Fruit fly (Drosophila melanogaster) whole organism, prepupa: ENCODE results near the gene CG43630.

Experiments
- Blimp-1 ChIP-seq: fragments of 200-800 bp; sonication (Bioruptor generic); optimal IDR thresholded peaks from 3 replicates; lab custom pipeline; 2017; ENCODE audit warnings: missing biosample characterization, missing genetic modification characterization, mild to moderate bottlenecking, moderate library complexity, missing genetic modification reagents
- CG11294 ChIP-seq: fragments of 200-800 bp; sonication (Bioruptor generic); IDR thresholded peaks from 2 replicates; pipeline ENCODE4 v1.3.6; 2022; ENCODE audit warnings: missing biosample characterization, missing genetic modification characterization
- CG11762 ChIP-seq: fragments of 200-800 bp; sonication (Bioruptor generic); optimal IDR thresholded peaks from 3 replicates; lab custom pipeline; 2016; ENCODE audit warnings: missing biosample characterization, missing genetic modification characterization; ENCODE audit not compliant: insufficient read depth
- CG11902 ChIP-seq: fragments of 200-800 bp; sonication (Bioruptor generic); optimal IDR thresholded peaks from 3 replicates; lab custom pipeline; 2016; ENCODE audit warnings: missing biosample characterization, missing genetic modification characterization
- CG16779 ChIP-seq: fragments of 200-800 bp; sonication (Bioruptor generic); optimal IDR thresholded peaks from 3 replicates; lab custom pipeline; 2017; ENCODE audit warnings: missing biosample characterization, mild to moderate bottlenecking, missing genetic modification characterization
- CG3032 ChIP-seq: fragments of 200-800 bp; optimal IDR thresholded peaks from 2 replicates; lab custom pipeline; 2019; ENCODE audit warnings: missing biosample characterization, mild to moderate bottlenecking, missing genetic modification characterization, moderate library complexity
- CG34406 ChIP-seq: fragments of 200-800 bp; sonication (Bioruptor generic); optimal IDR thresholded peaks from 3 replicates; lab custom pipeline; 2016; ENCODE audit warnings: missing biosample characterization, missing genetic modification characterization
- CG4318 ChIP-seq: fragments of 200-800 bp; sonication (Bioruptor generic); optimal IDR thresholded peaks from 3 replicates; lab custom pipeline; 2017; ENCODE audit warnings: missing biosample characterization, mild to moderate bottlenecking, missing genetic modification characterization
- CG6276 ChIP-seq: fragments of 200-800 bp; sonication (Bioruptor generic); optimal IDR thresholded peaks from 2 replicates; lab custom pipeline; 2017; ENCODE audit warnings: missing biosample characterization, mild to moderate bottlenecking, missing genetic modification characterization
- CG6792 ChIP-seq: fragments of 200-800 bp; sonication (Bioruptor generic); optimal IDR thresholded peaks from 3 replicates; lab custom pipeline; 2016; ENCODE audit warnings: missing biosample characterization, missing genetic modification characterization
- CG6808 ChIP-seq: fragments of 200-800 bp; sonication (Bioruptor generic); optimal IDR thresholded peaks from 3 replicates; lab custom pipeline; 2017; ENCODE audit warnings: missing biosample characterization, missing genetic modification characterization, mild to moderate bottlenecking, moderate library complexity, missing genetic modification reagents
- CG6854 ChIP-seq: fragments of 200-800 bp; sonication (Bioruptor generic); optimal IDR thresholded peaks from 2 replicates; lab custom pipeline; 2017; ENCODE audit warnings: missing biosample characterization, mild to moderate bottlenecking, missing genetic modification characterization
- CG8119 ChIP-seq: fragments of 200-800 bp; sonication (Bioruptor generic); IDR thresholded peaks from 3 replicates; pipeline ENCODE4 v1.3.6; 2022; ENCODE audit warnings: missing biosample characterization, missing genetic modification characterization
- CG8319 ChIP-seq: fragments of 200-800 bp; sonication (Bioruptor generic); optimal IDR thresholded peaks from 3 replicates; lab custom pipeline; 2016; ENCODE audit warnings: missing biosample characterization, missing genetic modification characterization
- CG9139 ChIP-seq: fragments of 200-800 bp; sonication (Bioruptor generic); optimal IDR thresholded peaks from 3 replicates; lab custom pipeline; 2017; ENCODE audit warnings: missing biosample characterization, mild to moderate bottlenecking, missing genetic modification characterization
- Eip78C ChIP-seq: fragments of 200-800 bp; sonication (Bioruptor generic); peaks from one replicate; lab custom pipeline; 2016; ENCODE audit warnings: missing biosample characterization, missing genetic modification characterization
- Eip93F ChIP-seq: fragments of 200-800 bp; sonication (Bioruptor generic); optimal IDR thresholded peaks from 2 replicates; lab custom pipeline; 2016; ENCODE audit warnings: missing biosample characterization, mild to moderate bottlenecking, missing genetic modification characterization
- Ets21C ChIP-seq: fragments of 200-800 bp; sonication (Bioruptor generic); optimal IDR thresholded peaks from 3 replicates; lab custom pipeline; 2016; ENCODE audit warnings: missing biosample characterization, missing genetic modification characterization
- Hr38 ChIP-seq: sonication (Bioruptor generic); optimal IDR thresholded peaks from 2 replicates; lab custom pipeline; 2016; ENCODE audit warnings: missing biosample characterization, missing genetic modification characterization
- Hr39 ChIP-seq: fragments of 200-800 bp; sonication (Bioruptor generic); optimal IDR thresholded peaks from 2 replicates; lab custom pipeline; 2016; ENCODE audit warnings: missing biosample characterization, missing genetic modification characterization
- Hr4 ChIP-seq: fragments of 200-800 bp; sonication (Bioruptor generic); optimal IDR thresholded peaks from 3 replicates; lab custom pipeline; 2016; ENCODE audit warnings: missing biosample characterization, missing genetic modification characterization
- Met ChIP-seq: fragments of 200-800 bp; sonication (Bioruptor generic); optimal IDR thresholded peaks from 3 replicates; lab custom pipeline; 2016; ENCODE audit warnings: missing biosample characterization, missing genetic modification characterization
- OdsH ChIP-seq: fragments of 200-800 bp; sonication (Bioruptor generic); optimal IDR thresholded peaks from 3 replicates; lab custom pipeline; 2016; ENCODE audit warnings: missing biosample characterization, missing genetic modification characterization
- Smox ChIP-seq: fragments of 200-800 bp; sonication (Bioruptor generic); optimal IDR thresholded peaks from 3 replicates; lab custom pipeline; 2016; ENCODE audit warnings: missing biosample characterization, missing genetic modification characterization
- Sox14 ChIP-seq: fragments of 200-800 bp; sonication (Bioruptor generic); optimal IDR thresholded peaks from 3 replicates; lab custom pipeline; 2016; ENCODE audit warnings: missing biosample characterization, missing genetic modification characterization
- acj6 ChIP-seq: fragments of 200-800 bp; sonication (Bioruptor generic); optimal IDR thresholded peaks from 3 replicates; lab custom pipeline; 2016; ENCODE audit warnings: missing biosample characterization, missing genetic modification characterization
- cyc ChIP-seq: fragments of 200-800 bp; sonication (Bioruptor generic); optimal IDR thresholded peaks from 3 replicates; lab custom pipeline; 2016; ENCODE audit warnings: missing biosample characterization, missing genetic modification characterization
- dac ChIP-seq: fragments of 200-800 bp; sonication (Bioruptor generic); optimal IDR thresholded peaks from 2 replicates; lab custom pipeline; 2017; ENCODE audit warnings: missing biosample characterization, mild to moderate bottlenecking, missing genetic modification characterization
- eg ChIP-seq: fragments of 200-800 bp; sonication (Bioruptor generic); IDR thresholded peaks from 3 replicates; pipeline ENCODE4 v1.3.6; 2022; ENCODE audit warnings: missing biosample characterization, missing genetic modification characterization
- esn ChIP-seq: fragments of 200-800 bp; sonication (Bioruptor generic); optimal IDR thresholded peaks from 2 replicates; lab custom pipeline; 2016; ENCODE audit warnings: missing biosample characterization, mild to moderate bottlenecking, missing genetic modification characterization, moderate library complexity
- net ChIP-seq: fragments of 200-800 bp; sonication (Bioruptor generic); optimal IDR thresholded peaks from 3 replicates; lab custom pipeline; 2016; ENCODE audit warnings: missing biosample characterization, missing genetic modification characterization
- salr ChIP-seq, 2 experiments: fragments of 200-800 bp; sonication (Bioruptor generic); optimal IDR thresholded peaks; 3 replicates each; lab custom pipeline; 2016 to 2018; ENCODE audit warnings: missing biosample characterization in 2 of 2, missing genetic modification characterization in 2 of 2, mild to moderate bottlenecking in 1 of 2
- svp ChIP-seq: fragments of 200-800 bp; sonication (Bioruptor generic); peaks from one replicate; lab custom pipeline; 2016; ENCODE audit warnings: missing biosample characterization, missing genetic modification characterization
- topi ChIP-seq: fragments of 200-800 bp; sonication (Bioruptor generic); optimal IDR thresholded peaks from 3 replicates; lab custom pipeline; 2016; ENCODE audit warnings: missing biosample characterization, missing genetic modification characterization
- vri ChIP-seq: fragments of 200-800 bp; sonication (Bioruptor generic); optimal IDR thresholded peaks from 3 replicates; lab custom pipeline; 2016; ENCODE audit warnings: missing biosample characterization, mild to moderate bottlenecking, missing genetic modification characterization

The CG43630 gene

DNA sequence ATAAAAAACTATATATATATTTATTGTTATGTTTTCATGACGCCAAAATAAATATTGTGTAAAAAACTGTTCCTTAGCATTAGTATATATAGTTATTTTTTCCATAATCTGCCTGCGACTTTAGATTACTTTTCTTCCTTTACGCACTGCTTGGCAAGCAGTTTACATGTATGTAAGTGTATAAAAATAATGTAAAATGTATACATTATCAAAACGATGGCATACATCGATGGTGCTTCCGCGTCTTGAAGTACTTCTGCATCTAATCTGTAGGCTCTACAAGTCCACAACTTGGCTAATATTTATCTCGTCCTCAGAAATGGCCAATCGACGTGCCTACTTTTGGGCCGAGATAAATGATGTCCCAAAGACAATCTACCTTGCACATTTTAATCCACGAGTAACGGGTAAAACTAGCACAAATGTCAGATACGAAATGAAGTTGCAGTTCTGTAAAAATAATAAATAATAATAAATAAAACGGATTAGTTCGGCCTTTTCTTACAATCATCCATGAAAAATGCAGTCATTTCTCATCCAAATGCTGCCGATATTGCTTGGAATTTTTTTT, 38.0 kb downstream of the CG43630 start, which contains the start of gene CG11608:
TSS of gene CG11608 (plus strand) at position 521 of the 571 bp plus-strand sequence.
- TF ChIP-seq CG8319 (GFP tag; lab: Kevin White, UChicago), result peak; percentile 61
- no peak for TF ChIP-seq Eip93F
- TF ChIP-seq CG6854 (GFP tag; lab: Kevin White, UChicago), result no peak

DNA sequence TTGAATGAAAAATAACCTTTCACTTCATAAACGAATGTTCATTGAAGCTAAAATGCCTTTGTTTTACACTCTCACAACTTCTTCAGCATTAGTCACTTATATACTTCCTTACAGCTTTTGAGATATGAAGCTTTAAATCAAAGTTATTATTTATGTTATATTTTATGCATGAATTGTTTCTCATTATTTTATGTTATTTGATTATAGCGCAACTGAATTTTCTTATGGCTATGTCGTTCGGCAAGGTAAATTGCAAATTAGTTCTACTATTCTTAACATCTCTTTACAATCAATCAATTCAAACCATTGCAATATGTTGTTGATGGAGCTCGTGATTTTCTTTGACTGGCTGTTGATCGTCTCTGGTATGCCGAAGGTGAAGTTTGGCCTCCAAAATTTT, 39.8 kb downstream of the CG43630 start, which contains the start of gene CG11600:
TSS of gene CG11600 (plus strand) at position 301 of the 400 bp plus-strand sequence.
- TF ChIP-seq Sox14 (GFP tag; lab: Kevin White, UChicago) (no peak), CG8119 (GFP tag; lab: Robert Waterston, UW) (no peak), topi (GFP tag; lab: Kevin White, UChicago) (no peak), cyc (no peak), OdsH (GFP tag; lab: Kevin White, UChicago) (no peak), eg (GFP tag; lab: Robert Waterston, UW) (no peak), acj6 (GFP tag; lab: Kevin White, UChicago) (no peak), svp (no peak), CG6808 (GFP tag; lab: Kevin White, UChicago) (no peak), CG9139 (GFP tag; lab: Kevin White, UChicago) (no peak), dac (GFP tag; lab: Kevin White, UChicago) (no peak)

DNA sequence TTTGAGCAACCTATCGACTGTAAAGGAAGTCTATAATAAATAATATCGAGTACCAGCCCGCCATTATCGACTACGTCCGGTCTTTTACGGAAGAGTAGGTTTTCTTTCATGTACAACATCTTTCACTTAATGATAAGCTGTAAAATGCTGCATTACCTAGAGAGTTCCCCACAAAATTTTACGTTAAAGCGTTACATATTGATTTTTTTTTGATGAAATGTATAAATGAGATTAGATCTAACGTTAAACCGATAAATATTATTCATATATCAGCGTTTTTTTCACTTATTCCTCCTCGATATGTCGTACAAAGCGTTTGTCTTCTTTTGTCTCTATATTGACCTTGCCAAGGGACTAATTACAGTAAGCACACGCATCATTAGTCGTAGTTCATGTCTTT, 41.4 kb downstream of the CG43630 start, which contains the start of gene CG11598:
TSS of gene CG11598 (plus strand) at position 301 of the 400 bp plus-strand sequence.
- TF ChIP-seq Hr38 (GFP tag; lab: Kevin White, UChicago) (no peak), CG6276 (GFP tag; lab: Kevin White, UChicago) (no peak), dac (GFP tag; lab: Kevin White, UChicago) (no peak), CG11902 (GFP tag; lab: Kevin White, UChicago) (no peak), vri (no peak), Blimp-1 (no peak), CG16779 (tag; lab: Kevin White, UChicago) (no peak), eg (GFP tag; lab: Robert Waterston, UW) (no peak), CG6792 (no peak), CG4318 (GFP tag; lab: Kevin White, UChicago) (no peak), Hr39 (no peak), Met (no peak), salr (GFP tag; optimal IDR thresholded peaks at IDR 0.05; lab: Kevin White, UChicago) (no peak), Smox (no peak), net (GFP tag; lab: Kevin White, UChicago) (no peak), svp (no peak), CG6854 (GFP tag; lab: Kevin White, UChicago) (no peak), CG11762 (GFP tag; lab: Kevin White, UChicago) (no peak), acj6 (GFP tag; lab: Kevin White, UChicago) (no peak)

DNA sequence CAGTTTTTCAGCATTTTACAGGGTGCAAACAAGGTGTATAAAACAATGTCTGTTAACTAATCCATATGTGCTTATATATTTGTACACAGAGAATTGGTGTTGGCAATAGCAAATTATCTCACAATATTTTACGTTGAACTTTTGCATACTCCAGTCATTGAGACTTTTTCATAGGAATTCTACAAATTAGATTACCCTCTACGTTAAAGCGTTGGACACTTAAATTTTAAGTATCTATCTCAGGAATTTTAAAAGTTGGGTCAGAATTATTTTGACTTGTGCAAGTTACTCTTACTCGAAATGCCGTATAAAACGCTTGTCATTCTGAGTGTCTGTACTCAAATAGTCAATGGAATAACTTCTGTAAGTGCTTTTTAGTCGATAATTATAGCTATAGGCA, 43.0 kb downstream of the CG43630 start, which contains the start of gene CG18530:
TSS of gene CG18530 (plus strand) at position 301 of the 400 bp plus-strand sequence.
- no peak for TF ChIP-seq Hr4 (GFP tag; lab: Kevin White, UChicago)
- TF ChIP-seq CG11294 (GFP tag; lab: Robert Waterston, UW), result no peak
- TF ChIP-seq Hr38 (GFP tag; lab: Kevin White, UChicago), result no peak
- TF ChIP-seq svp, result no peak
- TF ChIP-seq Sox14 (GFP tag; lab: Kevin White, UChicago), result no peak
- TF ChIP-seq CG4318 (GFP tag; lab: Kevin White, UChicago), result no peak
- no peak for TF ChIP-seq Eip78C (GFP tag; lab: Kevin White, UChicago)

DNA sequence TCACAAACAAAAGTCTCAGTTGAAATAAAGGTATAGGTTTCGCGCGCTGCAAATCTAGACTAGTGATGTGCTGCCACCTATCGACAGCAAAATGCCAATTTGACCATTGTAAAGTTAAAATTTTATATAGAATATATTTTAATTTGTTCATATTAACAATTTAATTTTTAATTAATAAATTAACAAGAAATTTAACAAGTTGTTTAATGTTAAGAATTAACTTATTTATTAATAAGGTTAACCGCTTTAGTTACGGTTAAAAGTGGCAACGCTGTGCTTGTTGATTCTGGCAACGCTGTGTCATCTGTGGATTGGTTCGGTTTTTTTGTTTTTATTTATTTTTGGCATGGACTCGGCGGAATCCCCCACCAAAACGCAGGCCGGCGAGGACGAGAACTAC, 45.7 kb downstream of the CG43630 start, which contains the start of gene Not10:
TSS of gene Not10 (plus strand) at position 279 of the 400 bp plus-strand sequence.
- TF ChIP-seq esn (peak; percentile 25), acj6 (GFP tag; lab: Kevin White, UChicago) (peak; percentile 49), Eip93F (peak; percentile 58), CG3032 (tag; lab: Kevin White, UChicago) (peak; percentile 29), Ets21C (GFP tag; lab: Kevin White, UChicago) (peak; percentile 10), CG6854 (GFP tag; lab: Kevin White, UChicago) (no peak), CG34406 (GFP tag; lab: Kevin White, UChicago) (peak; percentile 15), vri (no peak)
